Worm (Caenorhabditis elegans) whole organism, L1 larva: ENCODE data around the gene cest-12.

Experiments
- F16B12.6 ChIP-seq: fragments of 150-350 bp; optimal IDR thresholded peaks from 2 replicates; lab custom pipeline; 2014; ENCODE audit warnings: missing biosample characterization, missing genetic modification characterization
- aly-2 ChIP-seq: fragments of 150-350 bp; optimal IDR thresholded peaks from 2 replicates; lab custom pipeline; 2014; ENCODE audit warnings: missing biosample characterization, missing genetic modification characterization
- blmp-1 ChIP-seq: fragments of 150-350 bp; optimal IDR thresholded peaks from 2 replicates; lab custom pipeline; 2014; ENCODE audit warnings: missing biosample characterization, missing genetic modification characterization
- ceh-63 ChIP-seq: fragments of 200-800 bp; sonication (Bioruptor generic); optimal IDR thresholded peaks from 2 replicates; lab custom pipeline; 2018; ENCODE audit warnings: mild to moderate bottlenecking, missing genetic modification characterization, missing compliant biosample characterization
- ceh-8 ChIP-seq: fragments of 200-800 bp; sonication (Bioruptor generic); optimal IDR thresholded peaks from 2 replicates; lab custom pipeline; 2018; ENCODE audit warnings: mild to moderate bottlenecking, missing genetic modification characterization, moderate library complexity, missing compliant biosample characterization
- ceh-88 ChIP-seq: fragments of 200-800 bp; sonication (Bioruptor generic); IDR thresholded peaks from 2 replicates; pipeline ENCODE4 v1.3.6; 2022; ENCODE audit warnings: missing genetic modification characterization, missing compliant biosample characterization
- efl-1 ChIP-seq, 4 experiments: fragments of 150-350 bp; optimal IDR thresholded peaks in 3 of 4; peaks in 1 of 4; 1 replicate in 1 of 4; 2 replicates in 3 of 4; lab custom pipeline; 2014; ENCODE audit warnings: missing biosample characterization in 2 of 4, missing genetic modification characterization in 2 of 4, missing genetic modification reagents in 2 of 4
- efl-3 ChIP-seq: fragments of 200-800 bp; sonication (Bioruptor generic); optimal IDR thresholded peaks from 2 replicates; lab custom pipeline; 2018; ENCODE audit warnings: mild to moderate bottlenecking, missing genetic modification characterization, missing compliant biosample characterization
- elt-2 ChIP-seq: sonication (generic microtip); optimal IDR thresholded peaks from 2 replicates; lab custom pipeline; 2016; ENCODE audit warnings: missing genetic modification characterization, mild to moderate bottlenecking, inconsistent platforms, missing compliant biosample characterization, missing genetic modification reagents
- grh-1 ChIP-seq: fragments of 200-800 bp; sonication (Bioruptor generic); IDR thresholded peaks from 2 replicates; pipeline ENCODE4 v1.3.6; 2022; ENCODE audit warnings: missing genetic modification reagents, missing genetic modification characterization, missing compliant biosample characterization
- hlh-4 ChIP-seq: sonication (generic microtip); optimal IDR thresholded peaks from 2 replicates; lab custom pipeline; 2016; ENCODE audit warnings: mild to moderate bottlenecking, missing genetic modification characterization, missing compliant biosample characterization
- jun-1 ChIP-seq: fragments of 150-350 bp; optimal IDR thresholded peaks from 2 replicates; lab custom pipeline; 2014; ENCODE audit warnings: missing biosample characterization, missing genetic modification reagents, missing genetic modification characterization
- lin-14 ChIP-seq: fragments of 200-800 bp; sonication (Bioruptor generic); optimal IDR thresholded peaks from 2 replicates; lab custom pipeline; 2018; ENCODE audit warnings: mild to moderate bottlenecking, missing genetic modification characterization, moderate library complexity, missing compliant biosample characterization
- lin-15B ChIP-seq: fragments of 150-350 bp; sonication (generic microtip); optimal IDR thresholded peaks from 3 replicates; lab custom pipeline; 2014; ENCODE audit warnings: missing biosample characterization, missing genetic modification characterization
- lin-35 ChIP-seq, 2 experiments: fragments of 150-350 bp; optimal IDR thresholded peaks; 2 replicates each; lab custom pipeline; 2014; ENCODE audit warnings: missing biosample characterization in 2 of 2, missing genetic modification characterization in 2 of 2, missing genetic modification reagents in 2 of 2
- lir-3 ChIP-seq: sonication (generic microtip); optimal IDR thresholded peaks from 2 replicates; lab custom pipeline; 2016; ENCODE audit warnings: mild to moderate bottlenecking, missing genetic modification characterization, moderate library complexity, missing compliant biosample characterization; ENCODE audit not compliant: poor library complexity
- mab-9 ChIP-seq: fragments of 200-800 bp; sonication (Bioruptor generic); IDR thresholded peaks from 2 replicates; pipeline ENCODE4 v1.3.6; 2022; ENCODE audit warnings: missing genetic modification reagents, missing genetic modification characterization, missing compliant biosample characterization
- mdl-1 ChIP-seq, 2 experiments: fragments of 150-350 bp; optimal IDR thresholded peaks; 2 replicates each; lab custom pipeline; 2014 to 2017; ENCODE audit warnings: missing biosample characterization in 2 of 2, missing genetic modification characterization in 2 of 2, inconsistent platforms in 1 of 2
- mef-2 ChIP-seq: fragments of 150-350 bp; optimal IDR thresholded peaks from 2 replicates; lab custom pipeline; 2014; ENCODE audit warnings: missing biosample characterization, missing genetic modification characterization
- mep-1 ChIP-seq: fragments of 150-350 bp; optimal IDR thresholded peaks from 2 replicates; lab custom pipeline; 2014; ENCODE audit warnings: missing biosample characterization, missing genetic modification characterization
- nhr-20 ChIP-seq: sonication (generic microtip); optimal IDR thresholded peaks from 2 replicates; lab custom pipeline; 2016; ENCODE audit warnings: mild to moderate bottlenecking, missing genetic modification characterization, missing compliant biosample characterization
- nhr-237 ChIP-seq: fragments of 150-350 bp; optimal IDR thresholded peaks from 2 replicates; lab custom pipeline; 2014; ENCODE audit warnings: missing biosample characterization, missing genetic modification characterization
- nhr-71 ChIP-seq: sonication (generic microtip); optimal IDR thresholded peaks from 2 replicates; lab custom pipeline; 2016; ENCODE audit warnings: mild to moderate bottlenecking, missing genetic modification characterization, moderate library complexity, missing compliant biosample characterization
- nhr-85 ChIP-seq: sonication (generic microtip); peaks from one replicate; lab custom pipeline; 2016; ENCODE audit warnings: missing genetic modification characterization, inconsistent platforms, missing compliant biosample characterization
- nhr-90 ChIP-seq: sonication (generic microtip); optimal IDR thresholded peaks from 2 replicates; lab custom pipeline; 2016; ENCODE audit warnings: mild to moderate bottlenecking, missing genetic modification characterization, missing compliant biosample characterization; ENCODE audit not compliant: poor library complexity
- skn-1 ChIP-seq: fragments of 150-350 bp; optimal IDR thresholded peaks from 2 replicates; lab custom pipeline; 2014; ENCODE audit warnings: missing biosample characterization, missing genetic modification characterization
- snu-23 ChIP-seq: sonication (generic microtip); optimal IDR thresholded peaks from 2 replicates; lab custom pipeline; 2016; ENCODE audit warnings: missing genetic modification characterization, missing compliant biosample characterization
- sptf-1 ChIP-seq: fragments of 150-350 bp; optimal IDR thresholded peaks from 2 replicates; lab custom pipeline; 2014; ENCODE audit warnings: missing biosample characterization, missing genetic modification characterization
- unc-62 ChIP-seq: fragments of 150-350 bp; optimal IDR thresholded peaks from 2 replicates; lab custom pipeline; 2014; ENCODE audit warnings: missing biosample characterization, missing genetic modification reagents, missing genetic modification characterization
- vab-15 ChIP-seq: sonication (generic microtip); optimal IDR thresholded peaks from 2 replicates; lab custom pipeline; 2017; ENCODE audit warnings: missing genotype, mild to moderate bottlenecking, missing genetic modification characterization, missing compliant biosample characterization
- xbp-1 ChIP-seq: sonication (generic microtip); optimal IDR thresholded peaks from 2 replicates; lab custom pipeline; 2016; ENCODE audit warnings: missing genetic modification characterization, missing compliant biosample characterization
- zip-4 ChIP-seq: fragments of 200-800 bp; sonication (Bioruptor generic); optimal IDR thresholded peaks from 2 replicates; lab custom pipeline; 2018; ENCODE audit warnings: mild to moderate bottlenecking, missing genetic modification characterization, moderate library complexity, missing compliant biosample characterization
- ztf-11 ChIP-seq, 2 experiments: sonication (generic microtip); optimal IDR thresholded peaks; 2 replicates each; lab custom pipeline; 2016 to 2017; ENCODE audit warnings: missing genetic modification characterization in 2 of 2, missing biosample characterization in 1 of 2, missing compliant biosample characterization in 1 of 2

Gene cest-12

ce11 chrIII:12142419-12143107 is 35.2 kb upstream of the cest-12 start:
- TF ChIP-seq nhr-85 (tag; lab: Kevin White, UChicago) (peak; percentile 41), elt-2 (tag; lab: Kevin White, UChicago) (no peak), xbp-1 (tag; lab: Kevin White, UChicago) (no peak), blmp-1 (tag; lab: Kevin White, UChicago) (peak; percentile 52), mep-1 (tag; lab: Kevin White, UChicago) (peak; percentile 13), efl-1 (optimal IDR thresholded peaks at IDR 0.05; lab: Kevin White, UChicago) (no peak), efl-1 (GFP tag; optimal IDR thresholded peaks at IDR 0.05 in 1 of 2; lab: Kevin White, UChicago) (peak in 1 of 2 experiments; percentile 87)

- TF ChIP-seq hlh-4 (tag; lab: Kevin White, UChicago): no peak
- no peak for TF ChIP-seq lin-15B (tag; lab: Kevin White, UChicago)
- TF ChIP-seq F16B12.6: no peak
- no peak for TF ChIP-seq mdl-1 (tag; optimal IDR thresholded peaks at IDR 0.05; lab: Kevin White, UChicago)
- no peak for TF ChIP-seq ceh-88 (GFP tag; lab: Robert Waterston, UW)
- no peak for TF ChIP-seq vab-15 (tag; lab: Kevin White, UChicago)
- no peak for TF ChIP-seq zip-4 (GFP tag; lab: Kevin White, UChicago)
- no peak for TF ChIP-seq nhr-90 (tag; lab: Kevin White, UChicago)
- peak; percentile 34 for TF ChIP-seq snu-23 (GFP tag; lab: Kevin White, UChicago)
- peak; percentile 3 for TF ChIP-seq nhr-20 (tag; lab: Kevin White, UChicago)
- no peak for TF ChIP-seq aly-2 (tag; lab: Kevin White, UChicago)
- peak; percentile 47 for TF ChIP-seq lin-14 (GFP tag; lab: Kevin White, UChicago)
- no peak for TF ChIP-seq nhr-71 (tag; lab: Kevin White, UChicago)
- peak; percentile 15 for TF ChIP-seq blmp-1 (tag; lab: Kevin White, UChicago)
- no peak for TF ChIP-seq unc-62 (GFP tag; lab: Kevin White, UChicago)
- TF ChIP-seq sptf-1 (tag; lab: Kevin White, UChicago): no peak
- TF ChIP-seq mep-1 (tag; lab: Kevin White, UChicago): peak; percentile 42
- TF ChIP-seq mef-2 (tag; lab: Kevin White, UChicago): no peak
- no peak for TF ChIP-seq ztf-11 (tag; optimal IDR thresholded peaks at IDR 0.05; lab: Kevin White, UChicago)
- no peak for TF ChIP-seq ceh-63 (GFP tag; lab: Kevin White, UChicago)
- TF ChIP-seq efl-3 (GFP tag; lab: Kevin White, UChicago): no peak
- TF ChIP-seq nhr-85 (tag; lab: Kevin White, UChicago): peak; percentile 42
- no peak for TF ChIP-seq grh-1 (GFP tag; lab: Robert Waterston, UW)
- TF ChIP-seq lir-3 (tag; lab: Kevin White, UChicago): no peak
- no peak for TF ChIP-seq skn-1
- no peak for TF ChIP-seq nhr-237 (tag; lab: Kevin White, UChicago)
- no peak for TF ChIP-seq efl-1 (optimal IDR thresholded peaks at IDR 0.05; lab: Kevin White, UChicago)
- peak in 1 of 2 experiments; percentile 61 for TF ChIP-seq efl-1 (GFP tag; optimal IDR thresholded peaks at IDR 0.05 in 1 of 2; lab: Kevin White, UChicago)
Observed at ce11 chrIII:12139471-12139870, 32.1 kb upstream of the cest-12 start.

- TF ChIP-seq nhr-85 (tag; lab: Kevin White, UChicago): peak; percentile 52
- TF ChIP-seq lin-35 (GFP tag; optimal IDR thresholded peaks at IDR 0.05; lab: Kevin White, UChicago): peak in 1 of 2 experiments; percentile 18
- no peak for TF ChIP-seq ceh-8
- TF ChIP-seq jun-1 (tag; lab: Kevin White, UChicago): no peak
- peak; percentile 25 for TF ChIP-seq elt-2 (tag; lab: Kevin White, UChicago)
Observed at ce11 chrIII:12138235-12138634, 30.9 kb upstream of the cest-12 start.

ce11 chrIII:12137515-12137914 is 30.2 kb upstream of the cest-12 start:
- TF ChIP-seq ztf-11 (tag; optimal IDR thresholded peaks at IDR 0.05; lab: Kevin White, UChicago): no peak
- peak; percentile 15; the same call in 1 of the 2 replicates for TF ChIP-seq mab-9 (GFP tag; lab: Robert Waterston, UW)
